Worm (Caenorhabditis elegans) whole organism, L1 larva: ENCODE data around the gene mpk-1.

Experiments used
- C16A3.4 ChIP-seq: fragments of 150-350 bp; optimal IDR thresholded peaks from 2 replicates; lab custom pipeline; 2014; ENCODE audit warnings: missing biosample characterization, missing genetic modification characterization
- ama-1 ChIP-seq: fragments of 150-350 bp; optimal IDR thresholded peaks from 2 replicates; lab custom pipeline; 2014
- ceh-63 ChIP-seq: fragments of 200-800 bp; sonication (Bioruptor generic); optimal IDR thresholded peaks from 2 replicates; lab custom pipeline; 2018; ENCODE audit warnings: mild to moderate bottlenecking, missing genetic modification characterization, missing compliant biosample characterization
- ces-1 ChIP-seq: fragments of 150-350 bp; optimal IDR thresholded peaks from 2 replicates; lab custom pipeline; 2014; ENCODE audit warnings: missing biosample characterization, missing genetic modification reagents, missing genetic modification characterization
- fkh-10 ChIP-seq: sonication (generic microtip); optimal IDR thresholded peaks from 2 replicates; lab custom pipeline; 2017; ENCODE audit warnings: missing biosample characterization, missing genetic modification reagents, missing genetic modification characterization
- fos-1 ChIP-seq: fragments of 150-350 bp; optimal IDR thresholded peaks from 2 replicates; lab custom pipeline; 2014; ENCODE audit warnings: missing biosample characterization, missing genetic modification characterization
- hlh-4 ChIP-seq: sonication (generic microtip); optimal IDR thresholded peaks from 2 replicates; lab custom pipeline; 2016; ENCODE audit warnings: mild to moderate bottlenecking, missing genetic modification characterization, missing compliant biosample characterization
- irx-1 ChIP-seq: sonication (generic microtip); optimal IDR thresholded peaks from 2 replicates; lab custom pipeline; 2016; ENCODE audit warnings: missing genetic modification characterization, missing compliant biosample characterization
- mab-9 ChIP-seq: fragments of 200-800 bp; sonication (Bioruptor generic); IDR thresholded peaks from 2 replicates; pipeline ENCODE4 v1.3.6; 2022; ENCODE audit warnings: missing genetic modification reagents, missing genetic modification characterization, missing compliant biosample characterization
- nhr-77 ChIP-seq: fragments of 150-350 bp; optimal IDR thresholded peaks from 2 replicates; lab custom pipeline; 2014; ENCODE audit warnings: missing biosample characterization, missing genetic modification characterization
- swsn-7 ChIP-seq: sonication (generic microtip); optimal IDR thresholded peaks from 2 replicates; lab custom pipeline; 2016; ENCODE audit warnings: missing genetic modification characterization, missing compliant biosample characterization
- ztf-11 ChIP-seq, 2 experiments: sonication (generic microtip); optimal IDR thresholded peaks; 2 replicates each; lab custom pipeline; 2016 to 2017; ENCODE audit warnings: missing genetic modification characterization in 2 of 2, missing biosample characterization in 1 of 2, missing compliant biosample characterization in 1 of 2
- ztf-4 ChIP-seq: fragments of 150-350 bp; optimal IDR thresholded peaks from 2 replicates; lab custom pipeline; 2014; ENCODE audit warnings: missing biosample characterization, missing genetic modification characterization

- TF ChIP-seq fos-1 (tag; lab: Kevin White, UChicago), result no peak
- no peak for TF ChIP-seq ces-1 (GFP tag; lab: Kevin White, UChicago)
- no peak for TF ChIP-seq swsn-7 (tag; lab: Kevin White, UChicago)
- peak; percentile 34 for TF ChIP-seq ztf-4
- no peak for TF ChIP-seq ceh-63
- TF ChIP-seq nhr-77 (tag; lab: Kevin White, UChicago), result no peak
- TF ChIP-seq ztf-11 (tag; optimal IDR thresholded peaks at IDR 0.05; lab: Kevin White, UChicago), result no peak
- TF ChIP-seq irx-1 (tag; lab: Kevin White, UChicago), result no peak
- no peak for TF ChIP-seq ama-1 (lab: Kevin White, UChicago)
- 0 out of 2 replicates have a peak, but pooled peaks have one; percentile 1 for TF ChIP-seq mab-9 (GFP tag; lab: Robert Waterston, UW)
- TF ChIP-seq C16A3.4 (tag; lab: Kevin White, UChicago), result no peak
- no peak for TF ChIP-seq fkh-10
- no peak for TF ChIP-seq hlh-4
These were observed 33.4 kb downstream of the mpk-1 start for ce11 chrIII:4194349-4195110.
